Worm (Caenorhabditis elegans): ENCODE data around the gene pfd-1.

The pfd-1 gene

ce11 chrIV:11149454-11150163 is at the start of gene pfd-1, which contains the start of gene F01G4.6 (continued):
- TF ChIP-seq lin-35 (GFP tag; optimal IDR thresholded peaks at IDR 0.05) (peak; percentile 87 to 91), nhr-12 (tag; optimal IDR thresholded peaks at IDR 0.05) (no peak), ceh-82 (tag; optimal IDR thresholded peaks at IDR 0.05) (peak; percentile 95 to 97 (median 97)), nhr-237 (tag; optimal IDR thresholded peaks at IDR 0.05) (peak; percentile 85), ztf-4 (tag; optimal IDR thresholded peaks at IDR 0.05) (peak; percentile 89), F16B12.6 (tag; optimal IDR thresholded peaks at IDR 0.05) (peak; percentile 73), ets-5 (GFP tag; IDR thresholded peaks at IDR 0.05) (no peak), pag-3 (tag; optimal IDR thresholded peaks at IDR 0.05; ENCODE audit: borderline replicate concordance, insufficient read depth) (peak; percentile 71), nhr-76 (tag; optimal IDR thresholded peaks at IDR 0.05) (no peak), nhr-84 (tag; optimal IDR thresholded peaks at IDR 0.05) (no peak), lin-39 (tag; optimal IDR thresholded peaks at IDR 0.05) (peak; percentile 58), ceh-90 (tag; optimal IDR thresholded peaks at IDR 0.05) (no peak), lin-15B (tag; optimal IDR thresholded peaks at IDR 0.05) (peak; percentile 86), C16A3.4 (tag; optimal IDR thresholded peaks at IDR 0.05) (peak; percentile 95), nhr-77 (tag; optimal IDR thresholded peaks at IDR 0.05) (peak; percentile 92), dpl-1 (GFP tag; optimal IDR thresholded peaks at IDR 0.05) (peak; percentile 83 to 86 (median 86)), sox-4 (tag; optimal IDR thresholded peaks at IDR 0.05) (peak; percentile 68), Y116A8C.19 (tag; optimal IDR thresholded peaks at IDR 0.05; ENCODE audit: borderline replicate concordance) (no peak), unc-62 (GFP tag; optimal IDR thresholded peaks at IDR 0.05) (no peak), nhr-11 (tag; optimal IDR thresholded peaks at IDR 0.05) (peak; percentile 90), fkh-4 (tag; optimal IDR thresholded peaks at IDR 0.05; ENCODE audit: borderline replicate concordance) (peak; percentile 64), mdl-1 (tag; optimal IDR thresholded peaks at IDR 0.05) (peak in 1 of 2 experiments; percentile 82), mef-2 (tag; optimal IDR thresholded peaks at IDR 0.05) (peak; percentile 53), isw-1 (GFP tag; IDR thresholded peaks at IDR 0.05) (peak; percentile 95), fos-1 (tag; optimal IDR thresholded peaks at IDR 0.05) (peak; percentile 88), xbp-1 (tag; optimal IDR thresholded peaks at IDR 0.05) (peak; percentile 98), unc-86 (tag; optimal IDR thresholded peaks at IDR 0.05) (peak; percentile 86), egl-27 (tag; optimal IDR thresholded peaks at IDR 0.05) (no peak), aly-2 (tag; optimal IDR thresholded peaks at IDR 0.05) (peak; percentile 86), jun-1 (tag; optimal IDR thresholded peaks at IDR 0.05) (peak; percentile 91), pqm-1 (tag; optimal IDR thresholded peaks at IDR 0.05) (no peak), mab-9 (GFP tag; IDR thresholded peaks at IDR 0.05) (peak; percentile 82), C34B4.2 (tag; optimal IDR thresholded peaks at IDR 0.05) (peak; percentile 53), snu-23 (GFP tag; optimal IDR thresholded peaks at IDR 0.05) (peak; percentile 97)

DNA sequence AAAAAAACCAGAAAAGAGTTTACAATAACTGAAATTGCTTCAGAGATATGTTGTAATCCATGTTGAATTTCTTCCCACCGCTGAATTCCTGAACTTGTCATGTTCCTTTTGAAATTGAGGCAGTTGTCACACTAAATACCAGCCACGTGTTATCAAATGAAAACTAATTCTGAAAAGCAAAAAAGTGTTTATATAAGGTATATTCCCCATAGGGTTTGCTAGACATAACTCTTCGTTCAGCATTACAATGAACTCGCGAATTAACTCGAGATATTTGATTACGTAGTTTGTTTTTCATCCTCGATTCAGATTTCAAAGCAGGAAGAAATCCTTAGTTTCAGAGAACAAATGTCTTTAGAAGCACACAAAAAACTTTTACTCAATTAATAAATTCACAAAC is 49.6 kb upstream of the pfd-1 start, which contains the start of gene str-3:
str-3 (minus strand) TSS at position 101 of the 400 bp plus-strand sequence.
- TF ChIP-seq hlh-4 (tag; optimal IDR thresholded peaks at IDR 0.05) = no peak
- no peak for TF ChIP-seq lin-14 (GFP tag; optimal IDR thresholded peaks at IDR 0.05)
- TF ChIP-seq nhr-11 (tag; optimal IDR thresholded peaks at IDR 0.05) = no peak
- no peak for TF ChIP-seq efl-3 (GFP tag; optimal IDR thresholded peaks at IDR 0.05)
- no peak for TF ChIP-seq aha-1 (tag; optimal IDR thresholded peaks at IDR 0.05)
- no peak for TF ChIP-seq C04F5.9 (tag; optimal IDR thresholded peaks at IDR 0.05)

ce11 chrIV:11101383-11101782 is 48.5 kb upstream of the pfd-1 start, which contains the start of gene srlf-18:
Gene srlf-18 (minus strand): TSS chrIV:11101483.
- TF ChIP-seq vab-15 (tag; optimal IDR thresholded peaks at IDR 0.05) = no peak
- TF ChIP-seq tlp-1 (tag; optimal IDR thresholded peaks at IDR 0.05) = no peak
- TF ChIP-seq ama-1 (optimal IDR thresholded peaks at IDR 0.05) = no peak
- TF ChIP-seq sup-37 (GFP tag; optimal IDR thresholded peaks at IDR 0.05) = no peak
- TF ChIP-seq nhr-77 (tag; optimal IDR thresholded peaks at IDR 0.05) = no peak
- no peak for TF ChIP-seq hpl-2 (GFP tag; optimal IDR thresholded peaks at IDR 0.05)
- TF ChIP-seq fkh-10 (GFP tag; optimal IDR thresholded peaks at IDR 0.05) = no peak
- no peak for TF ChIP-seq unc-62 (GFP tag; optimal IDR thresholded peaks at IDR 0.05)
- TF ChIP-seq egl-13 (tag; optimal IDR thresholded peaks at IDR 0.05) = no peak
- TF ChIP-seq fkh-4 (tag; optimal IDR thresholded peaks at IDR 0.05; ENCODE audit: borderline replicate concordance) = no peak
- TF ChIP-seq swsn-7 (tag; optimal IDR thresholded peaks at IDR 0.05) = no peak
- no peak for TF ChIP-seq dpl-1 (GFP tag; optimal IDR thresholded peaks at IDR 0.05)

Measured in whole organism, L1 larva.